Worm (Caenorhabditis elegans) whole organism, midembryonic: ENCODE data around the gene srsx-33.
A peak's percentile ranks its signal among the peaks of the same experiment; 100 is the strongest.
"Not testable (repeated sequence)": the region's sequence is repeated elsewhere in the genome, so short reads cannot be mapped to it uniquely, and the experiment has no call there.

ENCODE experiments used
- T22C8.4 ChIP-seq: fragments of 200-800 bp; sonication (Bioruptor generic); IDR thresholded peaks from 2 replicates; pipeline ENCODE4 v1.3.6; 2022; ENCODE audit warnings: missing genetic modification characterization, missing compliant biosample characterization
- cog-1 ChIP-seq: sonication (generic microtip); optimal IDR thresholded peaks from 2 replicates; lab custom pipeline; 2016; ENCODE audit warnings: missing genetic modification characterization, missing compliant biosample characterization
- flt-1 ChIP-seq: fragments of 200-800 bp; sonication (Bioruptor generic); IDR thresholded peaks from 2 replicates; pipeline ENCODE4 v1.3.6; 2022; ENCODE audit warnings: missing genetic modification characterization, missing compliant biosample characterization
- klf-2 ChIP-seq: fragments of 200-800 bp; sonication (Bioruptor generic); conservative IDR thresholded peaks from 2 replicates; pipeline ENCODE4 v1.3.6; 2022; ENCODE audit warnings: missing genetic modification reagents, missing genetic modification characterization, missing compliant biosample characterization
- med-1 ChIP-seq: sonication (generic microtip); optimal IDR thresholded peaks from 2 replicates; lab custom pipeline; 2017; ENCODE audit warnings: missing genetic modification characterization, mild to moderate bottlenecking, missing compliant biosample characterization, antibody characterized with exemption, missing genetic modification reagents; ENCODE audit not compliant: insufficient read depth
- ref-1 ChIP-seq: fragments of 200-800 bp; sonication (Bioruptor generic); conservative IDR thresholded peaks from 2 replicates; pipeline ENCODE4 v1.3.6; 2022; ENCODE audit warnings: missing genetic modification reagents, missing genetic modification characterization, missing compliant biosample characterization
- tab-1 ChIP-seq: fragments of 200-800 bp; sonication (Bioruptor generic); IDR thresholded peaks from 2 replicates; pipeline ENCODE4 v1.3.6; 2022; ENCODE audit warnings: missing genetic modification characterization, missing compliant biosample characterization
- ztf-23 ChIP-seq: fragments of 200-800 bp; sonication (Bioruptor generic); IDR thresholded peaks from 2 replicates; pipeline ENCODE4 v1.3.6; 2022; ENCODE audit warnings: missing genetic modification reagents, missing genetic modification characterization, missing compliant biosample characterization
- ztf-29 ChIP-seq: fragments of 200-800 bp; sonication (Bioruptor generic); IDR thresholded peaks from 2 replicates; pipeline ENCODE4 v1.3.6; 2022; ENCODE audit warnings: missing genetic modification reagents, missing genetic modification characterization, missing compliant biosample characterization

srsx-33 gene

DNA sequence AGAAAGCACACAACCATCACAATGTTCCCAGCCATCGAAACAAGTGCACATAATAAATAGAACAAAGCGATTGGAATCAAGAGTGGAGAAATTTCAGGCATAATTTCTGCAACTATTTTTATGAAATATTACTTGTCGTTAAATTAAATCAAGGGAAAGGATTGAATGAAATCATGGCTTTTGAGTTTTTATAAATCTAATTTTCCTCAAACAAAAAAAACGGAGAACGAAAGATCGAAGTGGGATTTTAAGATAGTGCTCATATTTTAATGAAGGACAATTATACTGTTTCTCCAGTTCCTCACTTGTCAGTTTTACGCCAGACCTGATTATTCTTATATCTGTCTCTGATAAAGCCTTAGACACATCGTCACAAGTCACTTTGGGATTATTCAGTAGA, at the start of gene srsx-33:
srsx-33 (minus strand) TSS at position 101 of the 400 bp plus-strand sequence.
- TF ChIP-seq tab-1 (GFP tag; lab: Robert Waterston, UW) (no peak), T22C8.4 (no peak), ztf-23 (GFP tag; lab: Robert Waterston, UW) (no peak), flt-1 (GFP tag; lab: Robert Waterston, UW) (no peak), ztf-29 (GFP tag; lab: Robert Waterston, UW) (no peak)

DNA sequence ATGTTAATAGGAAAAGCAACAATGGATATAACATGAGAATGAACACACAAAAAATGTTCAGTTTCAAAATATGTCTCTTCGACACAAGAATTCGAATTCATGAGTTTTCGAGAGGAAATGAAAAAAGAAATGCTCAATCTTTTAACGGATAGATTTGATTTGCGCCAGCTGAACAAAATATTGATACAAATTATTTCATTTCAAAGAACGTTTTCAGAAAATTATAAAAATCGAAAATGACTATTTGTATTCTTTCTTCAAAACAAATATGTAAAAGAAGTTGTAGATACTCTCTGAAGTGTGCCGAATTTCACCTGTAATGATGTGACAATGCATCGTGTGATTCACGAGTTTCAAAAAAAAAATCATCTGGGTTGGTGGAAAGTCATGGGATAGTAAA, 48.2 kb upstream of the srsx-33 start, which contains the start of gene srh-47:
srh-47 (minus strand) TSS at position 101 of the 400 bp plus-strand sequence.
- TF ChIP-seq cog-1 (tag; lab: Kevin White, UChicago) (no peak), ref-1 (no peak), klf-2 (no peak), T22C8.4 (no peak), med-1 (GFP tag; lab: Kevin White, UChicago) (no peak), ztf-29 (GFP tag; lab: Robert Waterston, UW) (no peak), tab-1 (GFP tag; lab: Robert Waterston, UW) (no peak)

DNA sequence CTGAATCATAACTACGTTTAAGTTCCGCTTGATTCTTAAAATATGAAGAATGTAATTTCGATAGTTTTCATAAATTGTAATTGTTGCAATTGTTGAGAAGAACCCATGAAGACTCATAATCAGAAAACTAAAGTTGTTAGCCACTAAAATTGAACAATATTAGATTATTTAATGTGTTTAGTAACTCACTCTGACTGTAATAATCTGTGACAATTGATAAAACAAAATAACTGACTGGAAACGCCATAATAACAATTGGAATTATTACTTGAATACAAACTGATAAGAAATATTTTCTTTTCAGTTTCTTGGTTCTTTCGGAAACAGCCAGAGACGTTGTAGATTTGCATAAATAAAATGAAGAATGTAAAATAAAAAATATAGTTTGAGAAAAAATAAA, 47.1 kb upstream of the srsx-33 start:
- TF ChIP-seq tab-1 (GFP tag; lab: Robert Waterston, UW) (no peak), ztf-29 (GFP tag; lab: Robert Waterston, UW) (no peak), klf-2 (no peak), flt-1 (GFP tag; lab: Robert Waterston, UW) (no peak), ref-1 (no peak), T22C8.4 (no peak), cog-1 (tag; lab: Kevin White, UChicago) (no peak), ztf-23 (GFP tag; lab: Robert Waterston, UW) (no peak), med-1 (GFP tag; lab: Kevin White, UChicago) (no peak)

DNA sequence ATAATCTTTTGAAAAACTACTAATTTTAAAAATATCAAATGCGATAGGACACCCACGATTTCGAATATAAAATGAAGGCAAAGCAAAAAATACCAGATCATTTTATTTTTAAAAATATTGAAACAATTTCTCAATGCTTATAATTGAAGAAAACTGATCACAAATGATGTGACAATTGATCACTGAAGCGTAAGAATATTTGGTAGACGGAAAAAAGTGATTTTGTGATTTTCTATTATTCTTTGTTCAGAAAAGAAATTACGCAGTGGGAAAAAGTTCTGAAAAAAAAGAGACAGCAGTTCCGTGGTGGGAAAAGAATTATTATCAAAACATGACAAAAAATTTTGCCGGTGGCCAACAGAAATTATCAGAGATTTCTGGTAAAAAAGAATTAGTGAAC, 46.3 kb upstream of the srsx-33 start, which contains the start of gene T03F7.5:
T03F7.5 (minus strand) TSS at position 101 of the 400 bp plus-strand sequence.
- no peak for TF ChIP-seq med-1 (GFP tag; lab: Kevin White, UChicago)
- TF ChIP-seq ztf-23 (GFP tag; lab: Robert Waterston, UW), result no peak
- TF ChIP-seq T22C8.4, result no peak
- TF ChIP-seq tab-1 (GFP tag; lab: Robert Waterston, UW), result no peak
- TF ChIP-seq flt-1 (GFP tag; lab: Robert Waterston, UW), result no peak
- no peak for TF ChIP-seq klf-2
- TF ChIP-seq cog-1 (tag; lab: Kevin White, UChicago), result no peak
- no peak for TF ChIP-seq ztf-29 (GFP tag; lab: Robert Waterston, UW)
- no peak for TF ChIP-seq ref-1

DNA sequence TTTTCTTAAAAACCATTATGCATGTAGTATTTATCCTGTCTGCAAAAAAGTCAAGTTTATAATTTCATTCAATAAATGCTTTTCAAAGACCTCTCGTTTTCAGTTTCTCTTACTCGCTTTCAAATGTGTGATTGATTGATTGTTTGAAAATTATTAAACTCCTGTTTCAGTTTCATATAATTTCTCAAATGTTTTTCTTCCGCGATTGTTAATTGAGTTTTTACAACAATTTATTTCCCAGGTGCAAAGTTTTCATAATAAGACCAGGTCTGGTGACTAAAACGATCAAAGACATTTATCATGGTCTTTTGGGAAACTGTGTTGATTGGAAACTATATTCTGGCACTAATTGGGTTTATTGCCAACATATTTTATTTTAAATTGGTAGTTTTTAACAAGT, 42.1 kb upstream of the srsx-33 start, which contains the start of gene T03F7.6:
T03F7.6 (plus strand) TSS at position 301 of the 400 bp plus-strand sequence.
- TF ChIP-seq cog-1 (tag; lab: Kevin White, UChicago) (no peak), klf-2 (no peak), flt-1 (GFP tag; lab: Robert Waterston, UW) (no peak), ztf-23 (GFP tag; lab: Robert Waterston, UW) (no peak), T22C8.4 (no peak), ref-1 (no peak), med-1 (GFP tag; lab: Kevin White, UChicago) (no peak), ztf-29 (GFP tag; lab: Robert Waterston, UW) (no peak), tab-1 (GFP tag; lab: Robert Waterston, UW) (no peak)

DNA sequence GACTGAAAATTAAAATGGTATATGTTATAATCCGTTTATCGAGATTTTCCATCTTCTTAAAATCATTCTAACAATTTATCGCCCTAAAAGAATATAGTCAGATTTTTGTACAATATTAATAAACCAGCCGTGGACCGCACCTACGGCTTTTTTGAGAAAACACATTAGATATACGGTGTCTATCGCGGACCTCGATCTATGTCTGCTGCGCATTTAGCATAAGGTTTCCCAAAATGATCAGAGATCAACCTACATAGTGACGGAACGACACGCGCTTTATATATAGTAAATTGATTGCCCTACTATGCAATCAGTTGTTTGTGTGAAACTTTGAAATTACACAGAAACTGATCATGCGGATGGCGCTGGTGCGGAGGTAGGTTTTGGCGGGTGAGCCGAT, 40.4 kb upstream of the srsx-33 start:
- no peak for TF ChIP-seq flt-1 (GFP tag; lab: Robert Waterston, UW)
- no peak for TF ChIP-seq ztf-23 (GFP tag; lab: Robert Waterston, UW)
- no peak for TF ChIP-seq ref-1
- TF ChIP-seq tab-1 (GFP tag; lab: Robert Waterston, UW), result no peak
- TF ChIP-seq klf-2, result no peak
- TF ChIP-seq T22C8.4, result no peak
- TF ChIP-seq ztf-29 (GFP tag; lab: Robert Waterston, UW), result no peak
- no peak for TF ChIP-seq med-1 (GFP tag; lab: Kevin White, UChicago)
- TF ChIP-seq cog-1 (tag; lab: Kevin White, UChicago), result no peak

DNA sequence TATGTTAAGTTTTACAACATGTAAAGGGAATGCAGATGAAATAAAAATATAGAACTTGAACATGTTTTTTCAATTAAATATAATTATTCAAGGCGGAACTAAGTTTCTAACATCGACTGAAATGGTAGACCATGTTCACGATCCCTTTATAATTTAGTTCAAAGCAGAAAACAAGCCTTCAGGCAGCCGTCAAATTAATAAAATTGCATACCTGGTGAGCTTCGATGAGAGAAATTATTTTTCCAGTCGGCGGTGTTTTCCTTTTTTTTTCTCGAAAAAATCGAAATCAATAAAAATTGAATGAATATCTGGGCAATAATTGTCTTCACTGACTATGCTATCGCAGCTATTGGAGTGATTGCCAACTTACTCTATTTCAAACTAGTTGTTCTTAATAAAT, 38.6 kb upstream of the srsx-33 start, which contains the start of gene C03E10.1:
C03E10.1 (plus strand) TSS at position 301 of the 400 bp plus-strand sequence.
- TF ChIP-seq tab-1 (GFP tag; lab: Robert Waterston, UW) (no peak), klf-2 (no peak), T22C8.4 (no peak), flt-1 (GFP tag; lab: Robert Waterston, UW) (no peak)

DNA sequence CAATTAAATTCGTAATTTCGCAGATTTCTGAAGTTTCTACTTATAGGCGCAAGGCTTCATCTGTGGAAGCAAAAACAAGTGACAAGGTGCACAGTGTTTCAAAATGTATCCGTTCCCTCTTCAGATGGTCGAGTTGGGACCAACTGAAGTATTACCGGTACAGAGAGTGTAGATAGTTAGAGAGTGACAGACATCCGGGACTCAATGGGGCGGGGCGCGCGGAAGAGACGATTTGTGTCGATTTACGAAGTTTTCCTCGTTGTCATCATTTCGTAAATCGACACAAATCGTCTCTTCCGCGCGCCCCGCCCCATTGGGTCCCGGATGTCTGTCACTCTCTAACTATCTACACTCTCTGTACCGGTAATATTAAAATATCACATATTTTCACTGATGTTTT, 33.8 kb upstream of the srsx-33 start, which contains the start of gene C03E10.3:
C03E10.3 (plus strand) TSS at position 301 of the 400 bp plus-strand sequence.
- TF ChIP-seq ztf-29 (GFP tag; lab: Robert Waterston, UW); cog-1 (tag; lab: Kevin White, UChicago); ztf-23 (GFP tag; lab: Robert Waterston, UW): not testable (repeated sequence)

DNA sequence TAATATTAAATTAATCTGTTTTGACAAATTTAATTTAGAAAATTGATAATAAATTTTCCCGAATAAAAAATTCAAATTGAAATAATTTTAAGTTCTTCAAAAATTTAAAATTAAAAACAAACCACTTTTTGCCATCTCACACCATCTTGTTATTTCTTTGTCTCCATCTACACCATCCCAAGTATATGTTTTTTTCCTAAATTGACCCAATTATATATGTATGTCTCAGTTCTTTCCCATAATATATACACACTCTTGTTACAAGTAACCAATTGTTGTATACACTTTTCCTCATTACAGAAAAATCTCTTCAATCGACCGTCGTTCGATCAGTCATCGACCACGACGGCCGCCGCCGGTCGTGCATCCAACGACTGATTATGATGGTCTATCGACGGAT, 29.9 kb upstream of the srsx-33 start, which contains the start of gene gly-20:
gly-20 (plus strand) TSS at position 301 of the 400 bp plus-strand sequence.
- TF ChIP-seq tab-1 (GFP tag; lab: Robert Waterston, UW) (no peak), med-1 (GFP tag; lab: Kevin White, UChicago) (no peak), cog-1 (tag; lab: Kevin White, UChicago) (no peak), flt-1 (GFP tag; lab: Robert Waterston, UW) (no peak)

DNA sequence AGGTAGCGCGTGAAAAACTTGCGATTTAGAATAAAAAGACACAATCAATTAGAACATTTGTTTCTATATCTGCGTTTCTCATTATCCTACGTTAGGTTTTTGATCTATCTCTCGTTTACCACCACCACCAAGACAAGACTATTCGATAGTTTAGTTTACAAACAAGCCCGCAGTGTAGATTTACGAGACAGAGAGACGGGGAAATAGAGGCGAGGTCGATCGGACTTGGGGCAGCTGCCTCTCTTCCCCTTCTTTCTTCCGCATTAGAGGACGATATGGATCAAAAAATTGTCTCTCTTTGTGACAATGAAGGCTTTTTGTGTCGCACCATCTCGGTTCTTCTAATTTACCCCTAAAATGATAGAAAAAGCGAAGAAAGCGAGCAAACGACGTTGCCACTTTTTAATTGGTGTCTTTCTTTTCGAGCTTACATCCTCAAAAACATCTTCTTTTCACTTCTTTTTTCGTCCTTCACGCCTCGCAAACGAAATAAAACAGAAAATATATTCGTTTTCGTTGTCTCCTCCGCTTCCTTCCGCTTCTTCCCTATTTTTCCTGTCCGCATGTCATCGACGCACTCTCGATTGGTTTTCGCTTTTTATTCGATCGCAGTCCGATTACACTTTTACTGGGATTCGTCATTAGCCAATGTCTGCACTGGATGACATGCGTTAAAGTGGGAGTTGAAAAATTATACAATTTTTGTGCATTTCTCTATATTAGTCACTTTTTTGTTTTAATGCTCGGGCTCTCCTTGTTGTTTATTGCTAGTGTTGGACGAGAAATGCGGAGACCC, 29.3 kb upstream of the srsx-33 start:
- TF ChIP-seq med-1 (GFP tag; lab: Kevin White, UChicago) (no peak), ztf-29 (GFP tag; lab: Robert Waterston, UW) (0 out of 2 replicates have a peak, but pooled peaks have one; percentile 11), cog-1 (tag; lab: Kevin White, UChicago) (peak; percentile 55), T22C8.4 (no peak), klf-2 (no peak)
